Worm (Caenorhabditis elegans) whole organism, early embryonic: Measurements from ENCODE around the gene zig-6.

Experiments
- B0310.2 ChIP-seq: sonication (generic microtip); optimal IDR thresholded peaks from 2 replicates; lab custom pipeline; 2016; ENCODE audit warnings: mild to moderate bottlenecking, missing genetic modification characterization, missing compliant biosample characterization
- F13C5.2 ChIP-seq: sonication (generic microtip); optimal IDR thresholded peaks from 2 replicates; lab custom pipeline; 2017; ENCODE audit warnings: mild to moderate bottlenecking, missing genetic modification characterization, inconsistent platforms, missing compliant biosample characterization
- aly-1 ChIP-seq: sonication (generic microtip); optimal IDR thresholded peaks from 2 replicates; lab custom pipeline; 2016; ENCODE audit warnings: missing genetic modification characterization, missing compliant biosample characterization
- ama-1 ChIP-seq: fragments of 150-350 bp; optimal IDR thresholded peaks from 2 replicates; lab custom pipeline; 2014
- ceh-13 ChIP-seq: fragments of 200-800 bp; sonication (Bioruptor generic); optimal IDR thresholded peaks from 2 replicates; lab custom pipeline; 2018; ENCODE audit warnings: mild to moderate bottlenecking, missing genetic modification characterization, missing compliant biosample characterization
- ets-7 ChIP-seq: sonication (generic microtip); optimal IDR thresholded peaks from 2 replicates; lab custom pipeline; 2016; ENCODE audit warnings: missing genotype, missing genetic modification characterization, missing compliant biosample characterization
- flt-1 ChIP-seq: fragments of 200-800 bp; sonication (Bioruptor generic); IDR thresholded peaks from 2 replicates; pipeline ENCODE4 v1.3.6; 2022; ENCODE audit warnings: missing genetic modification characterization, missing compliant biosample characterization
- hmbx-1 ChIP-seq: sonication (generic microtip); optimal IDR thresholded peaks from 2 replicates; lab custom pipeline; 2016; ENCODE audit warnings: mild to moderate bottlenecking, missing genetic modification characterization, missing compliant biosample characterization
- hmg-4 ChIP-seq: fragments of 200-800 bp; sonication (Bioruptor generic); optimal IDR thresholded peaks from 2 replicates; lab custom pipeline; 2018; ENCODE audit warnings: mild to moderate bottlenecking, missing genetic modification characterization, missing compliant biosample characterization
- hnd-1 ChIP-seq: sonication (generic microtip); optimal IDR thresholded peaks from 2 replicates; lab custom pipeline; 2016; ENCODE audit warnings: missing genetic modification characterization, missing compliant biosample characterization
- pes-1 ChIP-seq: fragments of 200-800 bp; sonication (Bioruptor generic); IDR thresholded peaks from 2 replicates; pipeline ENCODE4 v1.3.6; 2022; ENCODE audit warnings: missing genetic modification reagents, missing genetic modification characterization, missing compliant biosample characterization
- scrt-1 ChIP-seq: fragments of 200-800 bp; sonication (Bioruptor generic); IDR thresholded peaks from 2 replicates; pipeline ENCODE4 v1.3.6; 2022; ENCODE audit warnings: missing genetic modification characterization, missing compliant biosample characterization
- tbx-37 ChIP-seq: fragments of 200-800 bp; sonication (Bioruptor generic); conservative IDR thresholded peaks from 2 replicates; pipeline ENCODE4 v1.3.6; 2022; ENCODE audit warnings: missing genetic modification reagents, missing genetic modification characterization, missing compliant biosample characterization
- tra-4 ChIP-seq: sonication (generic microtip); optimal IDR thresholded peaks from 2 replicates; lab custom pipeline; 2017; ENCODE audit warnings: missing genetic modification characterization, missing compliant biosample characterization

ce11 chrX:5154278-5154677, 34.6 kb downstream of the zig-6 start, which contains the start of gene C31H2.3:
- no peak for TF ChIP-seq hnd-1 (tag; lab: Kevin White, UChicago)
- no peak for TF ChIP-seq flt-1 (GFP tag; lab: Robert Waterston, UW)
- TF ChIP-seq scrt-1 (GFP tag; lab: Robert Waterston, UW): no peak
- no peak for TF ChIP-seq pes-1
- TF ChIP-seq aly-1 (tag; lab: Kevin White, UChicago): no peak
- no peak for TF ChIP-seq B0310.2
- TF ChIP-seq ama-1 (lab: Kevin White, UChicago): no peak
- TF ChIP-seq F13C5.2 (tag; lab: Kevin White, UChicago): no peak
- TF ChIP-seq ets-7 (tag; lab: Kevin White, UChicago): no peak
- TF ChIP-seq hmg-4 (GFP tag; lab: Kevin White, UChicago): no peak
- TF ChIP-seq ceh-13 (GFP tag; lab: Kevin White, UChicago): no peak
- no peak for TF ChIP-seq hmbx-1 (tag; lab: Kevin White, UChicago)
- TF ChIP-seq tra-4: no peak
- no peak for TF ChIP-seq tbx-37 (GFP tag; lab: Robert Waterston, UW)
